Worm (Caenorhabditis elegans) whole organism, late embryonic: Measurements from ENCODE around the gene F09A5.3.

Experiments used
- C08G9.2 ChIP-seq: sonication (generic microtip); optimal IDR thresholded peaks from 2 replicates; lab custom pipeline; 2016; ENCODE audit warnings: mild to moderate bottlenecking, missing genetic modification characterization, moderate library complexity, missing compliant biosample characterization
- F13H6.1 ChIP-seq: sonication (generic microtip); optimal IDR thresholded peaks from 2 replicates; lab custom pipeline; 2016; ENCODE audit warnings: missing genetic modification characterization, missing compliant biosample characterization
- K02D7.2 ChIP-seq: sonication (generic microtip); optimal IDR thresholded peaks from 2 replicates; lab custom pipeline; 2017; ENCODE audit warnings: mild to moderate bottlenecking, missing genetic modification characterization, missing compliant biosample characterization
- T23F11.4 ChIP-seq: fragments of 200-800 bp; sonication (Bioruptor generic); optimal IDR thresholded peaks from 2 replicates; lab custom pipeline; 2018; ENCODE audit warnings: mild to moderate bottlenecking, missing genetic modification characterization, missing compliant biosample characterization
- ahr-1 ChIP-seq: sonication (generic microtip); optimal IDR thresholded peaks from 2 replicates; lab custom pipeline; 2016; ENCODE audit warnings: missing genetic modification characterization, missing compliant biosample characterization
- ama-1 ChIP-seq: fragments of 150-350 bp; optimal IDR thresholded peaks from 2 replicates; lab custom pipeline; 2014
- ceh-14 ChIP-seq: sonication (generic microtip); optimal IDR thresholded peaks from 2 replicates; lab custom pipeline; 2016; ENCODE audit warnings: missing genotype, missing genetic modification characterization, missing compliant biosample characterization
- ceh-18 ChIP-seq: sonication (generic microtip); optimal IDR thresholded peaks from 2 replicates; lab custom pipeline; 2016; ENCODE audit warnings: missing genetic modification characterization, missing compliant biosample characterization
- ceh-19 ChIP-seq: fragments of 200-800 bp; sonication (Bioruptor generic); optimal IDR thresholded peaks from 2 replicates; lab custom pipeline; 2018; ENCODE audit warnings: mild to moderate bottlenecking, missing genetic modification characterization, missing compliant biosample characterization
- ceh-2 ChIP-seq: sonication (generic microtip); optimal IDR thresholded peaks from 2 replicates; lab custom pipeline; 2016; ENCODE audit warnings: missing genotype, missing genetic modification characterization, missing compliant biosample characterization
- ceh-22 ChIP-seq: sonication (generic microtip); optimal IDR thresholded peaks from 2 replicates; lab custom pipeline; 2017; ENCODE audit warnings: missing biosample characterization, missing genetic modification characterization
- ceh-24 ChIP-seq: sonication (generic microtip); optimal IDR thresholded peaks from 2 replicates; lab custom pipeline; 2016; ENCODE audit warnings: mild to moderate bottlenecking, missing genetic modification characterization, missing compliant biosample characterization
- ceh-31 ChIP-seq: sonication (generic microtip); optimal IDR thresholded peaks from 2 replicates; lab custom pipeline; 2016; ENCODE audit warnings: missing genetic modification characterization, missing compliant biosample characterization
- ceh-34 ChIP-seq: sonication (generic microtip); optimal IDR thresholded peaks from 2 replicates; lab custom pipeline; 2016; ENCODE audit warnings: mild to moderate bottlenecking, missing genetic modification characterization, missing compliant biosample characterization
- ceh-45 ChIP-seq: fragments of 200-800 bp; sonication (Bioruptor generic); IDR thresholded peaks from 2 replicates; pipeline ENCODE4 v1.3.6; 2022; ENCODE audit warnings: missing genetic modification reagents, missing genetic modification characterization, missing compliant biosample characterization
- ceh-48 ChIP-seq: sonication (generic microtip); optimal IDR thresholded peaks from 2 replicates; lab custom pipeline; 2016; ENCODE audit warnings: missing genetic modification characterization, inconsistent platforms, missing compliant biosample characterization
- ceh-6 ChIP-seq: fragments of 200-800 bp; sonication (Bioruptor generic); optimal IDR thresholded peaks from 2 replicates; lab custom pipeline; 2018; ENCODE audit warnings: mild to moderate bottlenecking, missing genetic modification characterization, missing compliant biosample characterization
- dmd-4 ChIP-seq: sonication (generic microtip); optimal IDR thresholded peaks from 2 replicates; lab custom pipeline; 2016; ENCODE audit warnings: borderline replicate concordance, missing genetic modification characterization, missing compliant biosample characterization
- elt-2 ChIP-seq: sonication (generic microtip); optimal IDR thresholded peaks from 2 replicates; lab custom pipeline; 2016; ENCODE audit warnings: missing genetic modification reagents, missing genetic modification characterization, missing compliant biosample characterization
- elt-4 ChIP-seq: sonication (generic microtip); optimal IDR thresholded peaks from 2 replicates; lab custom pipeline; 2016; ENCODE audit warnings: missing genetic modification characterization, missing compliant biosample characterization
- ets-4 ChIP-seq: sonication (generic microtip); optimal IDR thresholded peaks from 2 replicates; lab custom pipeline; 2016; ENCODE audit warnings: missing genetic modification characterization, missing compliant biosample characterization
- eyg-1 ChIP-seq: sonication (generic microtip); optimal IDR thresholded peaks from 2 replicates; lab custom pipeline; 2016; ENCODE audit warnings: missing genotype, missing genetic modification characterization, missing compliant biosample characterization
- fkh-10 ChIP-seq: fragments of 150-350 bp; optimal IDR thresholded peaks from 2 replicates; lab custom pipeline; 2014; ENCODE audit warnings: missing biosample characterization, missing genetic modification reagents, missing genetic modification characterization
- fkh-6 ChIP-seq: sonication (generic microtip); optimal IDR thresholded peaks from 2 replicates; lab custom pipeline; 2016; ENCODE audit warnings: missing genetic modification characterization, missing compliant biosample characterization
- gmeb-2 ChIP-seq: sonication (generic microtip); optimal IDR thresholded peaks from 2 replicates; lab custom pipeline; 2016; ENCODE audit warnings: missing genetic modification characterization, inconsistent platforms, missing compliant biosample characterization
- hlh-13 ChIP-seq: fragments of 200-800 bp; sonication (Bioruptor generic); optimal IDR thresholded peaks from 2 replicates; lab custom pipeline; 2018; ENCODE audit warnings: mild to moderate bottlenecking, missing genetic modification characterization, missing compliant biosample characterization
- hlh-15 ChIP-seq: sonication (generic microtip); optimal IDR thresholded peaks from 2 replicates; lab custom pipeline; 2016; ENCODE audit warnings: missing genetic modification characterization, missing compliant biosample characterization
- hlh-30 ChIP-seq: sonication (generic microtip); optimal IDR thresholded peaks from 2 replicates; lab custom pipeline; 2017; ENCODE audit warnings: antibody characterized with exemption, missing genetic modification characterization, missing compliant biosample characterization; ENCODE audit not compliant: insufficient read depth
- hlh-6 ChIP-seq: sonication (generic microtip); optimal IDR thresholded peaks from 2 replicates; lab custom pipeline; 2016; ENCODE audit warnings: missing genotype, missing genetic modification characterization, missing compliant biosample characterization
- lim-6 ChIP-seq: sonication (generic microtip); optimal IDR thresholded peaks from 2 replicates; lab custom pipeline; 2016; ENCODE audit warnings: missing genetic modification characterization, missing compliant biosample characterization
- madf-2 ChIP-seq: sonication (generic microtip); optimal IDR thresholded peaks from 2 replicates; lab custom pipeline; 2017; ENCODE audit warnings: missing genetic modification characterization, missing compliant biosample characterization
- nfya-1 ChIP-seq: sonication (generic microtip); optimal IDR thresholded peaks from 2 replicates; lab custom pipeline; 2017; ENCODE audit warnings: missing genetic modification characterization, mild to moderate bottlenecking, missing compliant biosample characterization, antibody characterized with exemption, moderate library complexity
- nhr-232 ChIP-seq: sonication (generic microtip); optimal IDR thresholded peaks from 2 replicates; lab custom pipeline; 2016; ENCODE audit warnings: missing genetic modification characterization, missing compliant biosample characterization
- npax-4 ChIP-seq: sonication (generic microtip); optimal IDR thresholded peaks from 2 replicates; lab custom pipeline; 2016; ENCODE audit warnings: missing genetic modification characterization, missing compliant biosample characterization
- pha-2 ChIP-seq: sonication (generic microtip); optimal IDR thresholded peaks from 2 replicates; lab custom pipeline; 2017; ENCODE audit warnings: mild to moderate bottlenecking, missing genetic modification characterization, missing compliant biosample characterization
- pros-1 ChIP-seq: fragments of 150-350 bp; optimal IDR thresholded peaks from 2 replicates; lab custom pipeline; 2014; ENCODE audit warnings: missing biosample characterization, missing genetic modification reagents, missing genetic modification characterization
- ref-2 ChIP-seq: sonication (generic microtip); optimal IDR thresholded peaks from 2 replicates; lab custom pipeline; 2016; ENCODE audit warnings: missing genetic modification characterization, missing compliant biosample characterization
- rnt-1 ChIP-seq: sonication (generic microtip); optimal IDR thresholded peaks from 2 replicates; lab custom pipeline; 2016; ENCODE audit warnings: missing genetic modification characterization, missing compliant biosample characterization
- sdc-2 ChIP-seq: sonication (generic microtip); optimal IDR thresholded peaks from 2 replicates; lab custom pipeline; 2016; ENCODE audit warnings: missing genotype, missing genetic modification characterization, missing compliant biosample characterization
- sox-2 ChIP-seq: fragments of 200-800 bp; sonication (Bioruptor generic); IDR thresholded peaks from 2 replicates; pipeline ENCODE4 v1.3.6; 2022; ENCODE audit warnings: missing genetic modification reagents, missing genetic modification characterization, missing compliant biosample characterization
- sox-4 ChIP-seq: sonication (generic microtip); optimal IDR thresholded peaks from 2 replicates; lab custom pipeline; 2017; ENCODE audit warnings: mild to moderate bottlenecking, missing genetic modification characterization, inconsistent platforms, missing compliant biosample characterization
- tbx-2 ChIP-seq: sonication (generic microtip); optimal IDR thresholded peaks from 2 replicates; lab custom pipeline; 2016; ENCODE audit warnings: missing genetic modification characterization, missing compliant biosample characterization
- tbx-7 ChIP-seq: sonication (generic microtip); optimal IDR thresholded peaks from 2 replicates; lab custom pipeline; 2016; ENCODE audit warnings: missing genotype, missing genetic modification characterization, missing compliant biosample characterization
- ttx-3 ChIP-seq: sonication (generic microtip); optimal IDR thresholded peaks from 2 replicates; lab custom pipeline; 2016; ENCODE audit warnings: missing genetic modification reagents, missing genetic modification characterization, missing compliant biosample characterization
- unc-3 ChIP-seq, 2 experiments: fragments of 200-800 bp in 1 of 2; sonication (Bioruptor generic) in 1 of 2; sonication (generic microtip) in 1 of 2; conservative IDR thresholded peaks in 1 of 2; optimal IDR thresholded peaks in 1 of 2; 2 replicates each; pipeline versions ENCODE4 v1.3.6 to Lab custom; 2016 to 2022; ENCODE audit warnings: missing compliant biosample characterization in 2 of 2, missing genetic modification characterization in 2 of 2, missing genetic modification reagents in 1 of 2
- ztf-16 ChIP-seq: sonication (generic microtip); optimal IDR thresholded peaks from 2 replicates; lab custom pipeline; 2017; ENCODE audit warnings: missing genetic modification characterization, missing compliant biosample characterization

F09A5.3 gene

ce11 chrX:13143236-13143635, 1.8 kb downstream of the F09A5.3 start (continued):
- no peak for TF ChIP-seq tbx-7
- TF ChIP-seq gmeb-2 = no peak
- TF ChIP-seq ceh-48 (tag; lab: Kevin White, UChicago) = no peak
- no peak for TF ChIP-seq sox-2
- no peak for TF ChIP-seq K02D7.2 (tag; lab: Kevin White, UChicago)
- no peak for TF ChIP-seq C08G9.2 (tag; lab: Kevin White, UChicago)
- peak; percentile 34 for TF ChIP-seq fkh-6 (tag; lab: Kevin White, UChicago)
- no peak for TF ChIP-seq ets-4
- no peak for TF ChIP-seq hlh-13 (GFP tag; lab: Kevin White, UChicago)

- TF ChIP-seq ceh-6 (GFP tag; lab: Kevin White, UChicago) (peak; percentile 46), ahr-1 (tag; lab: Kevin White, UChicago) (no peak), hlh-6 (tag; lab: Kevin White, UChicago) (peak; percentile 58), ceh-48 (tag; lab: Kevin White, UChicago) (no peak), fkh-10 (GFP tag; lab: Kevin White, UChicago) (no peak), ceh-34 (tag; lab: Kevin White, UChicago) (peak; percentile 92), sox-2 (peak; percentile 9; the same call in 1 of the 2 replicates), ref-2 (tag; lab: Kevin White, UChicago) (peak; percentile 38), ceh-22 (tag; lab: Kevin White, UChicago) (peak; percentile 65), dmd-4 (tag; lab: Kevin White, UChicago) (peak; percentile 68), sdc-2 (tag; lab: Kevin White, UChicago) (peak; percentile 58), npax-4 (tag; lab: Kevin White, UChicago) (no peak), lim-6 (tag; lab: Kevin White, UChicago) (no peak), elt-4 (tag; lab: Kevin White, UChicago) (peak; percentile 67), ama-1 (lab: Kevin White, UChicago) (peak; percentile 86), ets-4 (peak; percentile 20), rnt-1 (tag; lab: Kevin White, UChicago) (peak; percentile 51), ceh-2 (tag; lab: Kevin White, UChicago) (peak; percentile 77), elt-2 (tag; lab: Kevin White, UChicago) (peak; percentile 16), ttx-3 (no peak), tbx-2 (tag; lab: Kevin White, UChicago) (peak; percentile 78), ceh-14 (tag; lab: Kevin White, UChicago) (peak; percentile 18), ceh-18 (peak; percentile 47), hlh-30 (peak; percentile 79), pha-2 (tag; lab: Kevin White, UChicago) (no peak), ceh-19 (GFP tag; lab: Kevin White, UChicago) (peak; percentile 57), hlh-15 (tag; lab: Kevin White, UChicago) (no peak), eyg-1 (tag; lab: Kevin White, UChicago) (peak; percentile 56), C08G9.2 (tag; lab: Kevin White, UChicago) (peak; percentile 10), F13H6.1 (tag; lab: Kevin White, UChicago) (peak; percentile 15), unc-3 (GFP tag; conservative IDR thresholded peaks at IDR 0.05; lab: Robert Waterston, UW) (no peak), unc-3 (tag; optimal IDR thresholded peaks at IDR 0.05; lab: Kevin White, UChicago) (no peak), nhr-232 (tag; lab: Kevin White, UChicago) (peak; percentile 34), ceh-31 (tag; lab: Kevin White, UChicago) (peak; percentile 77), sox-4 (tag; lab: Kevin White, UChicago) (no peak), pros-1 (tag; lab: Kevin White, UChicago) (peak; percentile 60), nfya-1 (peak; percentile 36), T23F11.4 (peak; percentile 20), ceh-45 (GFP tag; lab: Robert Waterston, UW) (no peak), ztf-16 (tag; lab: Kevin White, UChicago) (no peak), fkh-6 (tag; lab: Kevin White, UChicago) (no peak), madf-2 (tag; lab: Kevin White, UChicago) (no peak), K02D7.2 (tag; lab: Kevin White, UChicago) (no peak), ceh-24 (tag; lab: Kevin White, UChicago) (no peak)
Measured at ce11 chrX:13143762-13144732, 2.6 kb downstream of the F09A5.3 start.
